Fruit fly (Drosophila melanogaster) whole organism, embryonic: Measurements from ENCODE around the gene gro.
A peak's percentile ranks its signal among the peaks of the same experiment; 100 is the strongest.

ENCODE experiments used
- Aef1 ChIP-seq: fragments of 200-800 bp; sonication (Bioruptor generic); IDR thresholded peaks from 3 replicates; pipeline ENCODE4 v1.3.6; 2022; ENCODE audit warnings: missing biosample characterization, missing genetic modification characterization
- Asciz ChIP-seq: fragments of 200-800 bp; sonication (Bioruptor generic); optimal IDR thresholded peaks from 2 replicates; lab custom pipeline; 2017; ENCODE audit warnings: missing biosample characterization, mild to moderate bottlenecking, missing genetic modification characterization, missing genetic modification reagents
- CG12391 ChIP-seq: fragments of 200-800 bp; sonication (Bioruptor generic); optimal IDR thresholded peaks from 3 replicates; lab custom pipeline; 2018; ENCODE audit warnings: missing biosample characterization, mild to moderate bottlenecking, missing genetic modification characterization, moderate library complexity
- CG12942 ChIP-seq: fragments of 200-800 bp; sonication (Bioruptor generic); optimal IDR thresholded peaks from 3 replicates; lab custom pipeline; 2016; ENCODE audit warnings: missing biosample characterization, missing genetic modification characterization
- CG14667 ChIP-seq: fragments of 200-800 bp; sonication (Bioruptor generic); IDR thresholded peaks from 2 replicates; pipeline ENCODE4 v1.3.6; 2022; ENCODE audit warnings: missing biosample characterization, missing genetic modification characterization
- CG14965 ChIP-seq: fragments of 200-800 bp; sonication (Bioruptor generic); optimal IDR thresholded peaks from 2 replicates; lab custom pipeline; 2016; ENCODE audit warnings: missing biosample characterization, missing genetic modification characterization, borderline replicate concordance
- CG15011 ChIP-seq: fragments of 200-800 bp; sonication (Bioruptor generic); optimal IDR thresholded peaks from 3 replicates; lab custom pipeline; 2018; ENCODE audit warnings: missing biosample characterization, mild to moderate bottlenecking, missing genetic modification characterization
- CG15073 ChIP-seq: fragments of 200-800 bp; sonication (Bioruptor generic); optimal IDR thresholded peaks from 2 replicates; lab custom pipeline; 2016; ENCODE audit warnings: missing biosample characterization, missing genetic modification characterization
- CG17328 ChIP-seq: fragments of 200-800 bp; sonication (Bioruptor generic); IDR thresholded peaks from 2 replicates; pipeline ENCODE4 v1.3.6; 2022; ENCODE audit warnings: missing biosample characterization, missing genetic modification characterization
- CG17361 ChIP-seq: fragments of 200-800 bp; sonication (Bioruptor generic); IDR thresholded peaks from 3 replicates; pipeline ENCODE4 v1.3.6; 2022; ENCODE audit warnings: missing biosample characterization, missing genetic modification characterization
- CG32767 ChIP-seq: fragments of 200-800 bp; sonication (Bioruptor generic); IDR thresholded peaks from 2 replicates; pipeline ENCODE4 v1.3.6; 2022; ENCODE audit warnings: missing biosample characterization, missing genetic modification characterization
- CG42726 ChIP-seq: fragments of 200-800 bp; sonication (Bioruptor generic); IDR thresholded peaks from 2 replicates; pipeline ENCODE4 v1.3.6; 2022; ENCODE audit warnings: missing biosample characterization, missing genetic modification characterization; ENCODE audit not compliant: partially characterized antibody
- CG6791 ChIP-seq: fragments of 200-800 bp; sonication (Bioruptor generic); IDR thresholded peaks from 3 replicates; pipeline ENCODE4 v1.3.6; 2022; ENCODE audit warnings: missing biosample characterization, missing genetic modification characterization; ENCODE audit not compliant: partially characterized antibody
- CG7839 ChIP-seq: fragments of 200-800 bp; sonication (Bioruptor generic); optimal IDR thresholded peaks from 3 replicates; lab custom pipeline; 2018; ENCODE audit warnings: missing biosample characterization, mild to moderate bottlenecking, missing genetic modification characterization, moderate library complexity
- CG7963 ChIP-seq: fragments of 200-800 bp; sonication (Bioruptor generic); IDR thresholded peaks from 3 replicates; pipeline ENCODE4 v1.3.6; 2022; ENCODE audit warnings: missing biosample characterization, missing genetic modification characterization; ENCODE audit not compliant: partially characterized antibody
- CG8924 ChIP-seq: fragments of 200-800 bp; optimal IDR thresholded peaks from 3 replicates; lab custom pipeline; 2019; ENCODE audit warnings: missing biosample characterization, mild to moderate bottlenecking, missing genetic modification characterization, moderate library complexity
- Chrac-16 ChIP-seq: fragments of 200-800 bp; sonication (Bioruptor generic); optimal IDR thresholded peaks from 3 replicates; lab custom pipeline; 2016; ENCODE audit warnings: missing biosample characterization, missing genetic modification characterization
- D19B ChIP-seq: fragments of 200-800 bp; sonication (Bioruptor generic); optimal IDR thresholded peaks from 2 replicates; lab custom pipeline; 2017; ENCODE audit warnings: missing biosample characterization, mild to moderate bottlenecking, missing genetic modification characterization
- Dbx ChIP-seq: fragments of 200-800 bp; sonication (Bioruptor generic); IDR thresholded peaks from 3 replicates; pipeline ENCODE4 v1.3.6; 2022; ENCODE audit warnings: missing biosample characterization, missing genetic modification characterization
- Dll ChIP-seq: fragments of 200-800 bp; sonication (Bioruptor generic); IDR thresholded peaks from 4 replicates; pipeline ENCODE4 v1.3.6; 2022; ENCODE audit warnings: missing biosample characterization, missing genetic modification characterization; ENCODE audit not compliant: partially characterized antibody
- Dp ChIP-seq: fragments of 200-800 bp; sonication (Bioruptor generic); optimal IDR thresholded peaks from 2 replicates; lab custom pipeline; 2018; ENCODE audit warnings: missing biosample characterization, mild to moderate bottlenecking, missing genetic modification characterization, moderate library complexity
- HLHmδ ChIP-seq: fragments of 200-800 bp; sonication (Bioruptor generic); optimal IDR thresholded peaks from 2 replicates; lab custom pipeline; 2018; ENCODE audit warnings: missing biosample characterization, mild to moderate bottlenecking, missing genetic modification characterization, moderate library complexity
- Hmr ChIP-seq: fragments of 200-800 bp; sonication (Bioruptor generic); optimal IDR thresholded peaks from 3 replicates; lab custom pipeline; 2017; ENCODE audit warnings: mild to moderate bottlenecking, missing biosample characterization, missing genetic modification reagents, missing genetic modification characterization
- Lhr ChIP-seq: fragments of 200-800 bp; sonication (Bioruptor generic); optimal IDR thresholded peaks from 3 replicates; lab custom pipeline; 2017; ENCODE audit warnings: mild to moderate bottlenecking, missing biosample characterization, missing genetic modification reagents, missing genetic modification characterization
- Oli ChIP-seq: fragments of 200-800 bp; sonication (Bioruptor generic); optimal IDR thresholded peaks from 2 replicates; lab custom pipeline; 2018; ENCODE audit warnings: missing biosample characterization, mild to moderate bottlenecking, missing genetic modification characterization, moderate library complexity
- Opbp ChIP-seq: fragments of 200-800 bp; sonication (Bioruptor generic); IDR thresholded peaks from 3 replicates; pipeline ENCODE4 v1.3.6; 2022; ENCODE audit warnings: missing biosample characterization, missing genetic modification characterization; ENCODE audit not compliant: partially characterized antibody
- Poxn ChIP-seq: fragments of 200-800 bp; sonication (Bioruptor generic); IDR thresholded peaks from 2 replicates; pipeline ENCODE4 v1.3.6; 2022; ENCODE audit warnings: missing biosample characterization, missing genetic modification characterization
- Sry-δ ChIP-seq: fragments of 200-800 bp; sonication (Bioruptor generic); optimal IDR thresholded peaks from 2 replicates; lab custom pipeline; 2016; ENCODE audit warnings: missing biosample characterization, missing genetic modification characterization
- Taf1 ChIP-seq: fragments of 200-800 bp; sonication (Bioruptor generic); IDR thresholded peaks from 2 replicates; pipeline ENCODE4 v1.3.6; 2022; ENCODE audit warnings: missing biosample characterization, missing genetic modification characterization
- Tbp ChIP-seq: fragments of >200 bp; optimal IDR thresholded peaks from 2 replicates; lab custom pipeline; 2018; ENCODE audit warnings: missing biosample characterization, missing genetic modification characterization
- Vsx1 ChIP-seq: fragments of 200-800 bp; sonication (Bioruptor generic); optimal IDR thresholded peaks from 2 replicates; lab custom pipeline; 2017; ENCODE audit warnings: missing biosample characterization, mild to moderate bottlenecking, missing genetic modification characterization, missing genetic modification reagents
- Xrp1 ChIP-seq: fragments of 200-800 bp; sonication (Bioruptor generic); IDR thresholded peaks from 2 replicates; pipeline ENCODE4 v1.3.6; 2022; ENCODE audit warnings: missing biosample characterization, missing genetic modification characterization
- abd-A ChIP-seq: fragments of 200-800 bp; sonication (Bioruptor generic); optimal IDR thresholded peaks from 3 replicates; lab custom pipeline; 2019; ENCODE audit warnings: missing biosample characterization, mild to moderate bottlenecking, missing genetic modification characterization, moderate library complexity
- dysf ChIP-seq: fragments of 200-800 bp; sonication (Bioruptor generic); IDR thresholded peaks from 3 replicates; pipeline ENCODE4 v1.3.6; 2022; ENCODE audit warnings: missing biosample characterization, missing genetic modification characterization
- ems ChIP-seq: fragments of 200-800 bp; sonication (Bioruptor generic); optimal IDR thresholded peaks from 3 replicates; lab custom pipeline; 2016; ENCODE audit warnings: missing biosample characterization, missing genetic modification characterization
- en ChIP-seq: fragments of 200-800 bp; sonication (Bioruptor generic); optimal IDR thresholded peaks from 2 replicates; lab custom pipeline; 2016; ENCODE audit warnings: missing biosample characterization, missing genetic modification characterization
- fd3F ChIP-seq: fragments of 200-800 bp; sonication (Bioruptor generic); optimal IDR thresholded peaks from 2 replicates; lab custom pipeline; 2018; ENCODE audit warnings: missing biosample characterization, mild to moderate bottlenecking, missing genetic modification characterization, moderate library complexity
- gcm ChIP-seq: fragments of 200-800 bp; sonication (Bioruptor generic); optimal IDR thresholded peaks from 2 replicates; lab custom pipeline; 2019; ENCODE audit warnings: missing biosample characterization, mild to moderate bottlenecking, missing genetic modification characterization, moderate library complexity
- gro ChIP-seq: fragments of 200-800 bp; sonication (Bioruptor generic); optimal IDR thresholded peaks from 2 replicates; lab custom pipeline; 2016; ENCODE audit warnings: missing biosample characterization, missing genetic modification characterization
- ham ChIP-seq: fragments of 200-800 bp; sonication (Bioruptor generic); IDR thresholded peaks from 2 replicates; pipeline ENCODE4 v1.3.6; 2022; ENCODE audit warnings: missing biosample characterization, missing genetic modification characterization
- hbn ChIP-seq: fragments of 200-800 bp; sonication (Bioruptor generic); IDR thresholded peaks from 2 replicates; pipeline ENCODE4 v1.3.6; 2022; ENCODE audit warnings: missing biosample characterization, missing genetic modification characterization; ENCODE audit not compliant: partially characterized antibody
- maf-S ChIP-seq: fragments of 200-800 bp; sonication (Bioruptor generic); optimal IDR thresholded peaks from 2 replicates; lab custom pipeline; 2016; ENCODE audit warnings: missing biosample characterization, missing genetic modification characterization
- mirr ChIP-seq: fragments of 200-800 bp; sonication (Bioruptor generic); optimal IDR thresholded peaks from 3 replicates; lab custom pipeline; 2018; ENCODE audit warnings: missing biosample characterization, mild to moderate bottlenecking, missing genetic modification characterization
- ranshi ChIP-seq: fragments of 200-800 bp; sonication (Bioruptor generic); IDR thresholded peaks from 2 replicates; pipeline ENCODE4 v1.3.6; 2022; ENCODE audit warnings: missing biosample characterization, missing genetic modification characterization
- slou ChIP-seq: fragments of 200-800 bp; sonication (Bioruptor generic); optimal IDR thresholded peaks from 3 replicates; lab custom pipeline; 2016; ENCODE audit warnings: missing biosample characterization, missing genetic modification characterization
- unpg ChIP-seq: fragments of 200-800 bp; sonication (Bioruptor generic); optimal IDR thresholded peaks from 3 replicates; lab custom pipeline; 2018; ENCODE audit warnings: missing biosample characterization, mild to moderate bottlenecking, missing genetic modification characterization, moderate library complexity
- zen2 ChIP-seq: fragments of 200-800 bp; sonication (Bioruptor generic); IDR thresholded peaks from 3 replicates; pipeline ENCODE4 v1.3.6; 2022; ENCODE audit warnings: missing biosample characterization, missing genetic modification characterization; ENCODE audit not compliant: partially characterized antibody
- zf30C ChIP-seq: fragments of 200-800 bp; sonication (Bioruptor generic); optimal IDR thresholded peaks from 3 replicates; lab custom pipeline; 2018; ENCODE audit warnings: missing biosample characterization, mild to moderate bottlenecking, missing genetic modification characterization

gro gene

dm6 chr3R:26005978-26006934, 35.3 kb upstream of the gro start (continued):
- no peak for TF ChIP-seq CG14965 (GFP tag; lab: Kevin White, UChicago)
- TF ChIP-seq CG42726 (GFP tag; lab: Robert Waterston, UW): peak; percentile 54; the same call in 1 of the 2 replicates
- no peak for TF ChIP-seq Asciz (GFP tag; lab: Kevin White, UChicago)
- peak; percentile 42; the same call in 1 of the 2 replicates for TF ChIP-seq CG32767 (GFP tag; lab: Robert Waterston, UW)
- TF ChIP-seq ems: no peak
- peak; percentile 97 for TF ChIP-seq Tbp (GFP tag; lab: Kevin White, UChicago)
- no peak for TF ChIP-seq fd3F (GFP tag; lab: Kevin White, UChicago)
- TF ChIP-seq ranshi (GFP tag; lab: Robert Waterston, UW): no peak
- no peak for TF ChIP-seq maf-S
- no peak for TF ChIP-seq CG12942
- no peak for TF ChIP-seq CG15073 (GFP tag; lab: Kevin White, UChicago)
- no peak for TF ChIP-seq Aef1
- TF ChIP-seq CG6791: peak; percentile 66; the same call in 2 of the 3 replicates
- no peak for TF ChIP-seq Sry-δ (GFP tag; lab: Kevin White, UChicago)
- TF ChIP-seq Hmr (GFP tag; lab: Kevin White, UChicago): no peak
- peak; percentile 80 for TF ChIP-seq gcm
- TF ChIP-seq CG7839: no peak
- TF ChIP-seq unpg (GFP tag; lab: Kevin White, UChicago): no peak
- peak; percentile 25 for TF ChIP-seq Vsx1 (GFP tag; lab: Kevin White, UChicago)
- peak; percentile 67 for TF ChIP-seq gro (GFP tag; lab: Kevin White, UChicago)
- no peak for TF ChIP-seq CG15011 (GFP tag; lab: Kevin White, UChicago)
- TF ChIP-seq D19B (GFP tag; lab: Kevin White, UChicago): no peak
- TF ChIP-seq Dp: no peak
- TF ChIP-seq dysf (GFP tag; lab: Robert Waterston, UW): no peak
- no peak for TF ChIP-seq CG7963 (GFP tag; lab: Robert Waterston, UW)
- no peak for TF ChIP-seq Xrp1 (GFP tag; lab: Robert Waterston, UW)
- TF ChIP-seq mirr (GFP tag; lab: Kevin White, UChicago): peak; percentile 55
- peak; percentile 4 for TF ChIP-seq zf30C (GFP tag; lab: Kevin White, UChicago)
- no peak; the same call in 2 of the 3 replicates for TF ChIP-seq zen2 (GFP tag; lab: Robert Waterston, UW)
- no peak for TF ChIP-seq CG17361 (GFP tag; lab: Robert Waterston, UW)
- TF ChIP-seq Taf1 (GFP tag; lab: Robert Waterston, UW): no peak
- TF ChIP-seq Dll (GFP tag; lab: Robert Waterston, UW): no peak
- no peak for TF ChIP-seq hbn
- peak; percentile 97 for TF ChIP-seq abd-A (tag; lab: Kevin White, UChicago)
- TF ChIP-seq CG8924 (tag; lab: Kevin White, UChicago): peak; percentile 29
- no peak for TF ChIP-seq Oli
- no peak for TF ChIP-seq CG14667 (GFP tag; lab: Robert Waterston, UW)
- no peak for TF ChIP-seq Dbx (GFP tag; lab: Robert Waterston, UW)
- no peak for TF ChIP-seq CG12391 (tag; lab: Kevin White, UChicago)
- peak; percentile 100 for TF ChIP-seq HLHmδ (GFP tag; lab: Kevin White, UChicago)
- peak; percentile 38; the same call in 1 of the 2 replicates for TF ChIP-seq CG17328 (GFP tag; lab: Robert Waterston, UW)
- no peak for TF ChIP-seq Poxn
- no peak; the same call in 2 of the 3 replicates for TF ChIP-seq Opbp (GFP tag; lab: Robert Waterston, UW)
- TF ChIP-seq ham (GFP tag; lab: Robert Waterston, UW): no peak
- no peak for TF ChIP-seq slou (GFP tag; lab: Kevin White, UChicago)
- TF ChIP-seq en (GFP tag; lab: Kevin White, UChicago): no peak
- TF ChIP-seq Lhr: no peak
- no peak for TF ChIP-seq Chrac-16 (GFP tag; lab: Kevin White, UChicago)
